Worm (Caenorhabditis elegans) whole organism, L2 larva: ENCODE measurements around the gene dhs-23.

Experiments used
- R02D3.7 ChIP-seq: fragments of 150-350 bp; optimal IDR thresholded peaks from 2 replicates; lab custom pipeline; 2014; ENCODE audit warnings: missing biosample characterization, missing genetic modification characterization
- ama-1 ChIP-seq: fragments of 150-350 bp; optimal IDR thresholded peaks from 2 replicates; lab custom pipeline; 2018; ENCODE audit warnings: inconsistent platforms
- blmp-1 ChIP-seq: sonication (generic microtip); optimal IDR thresholded peaks from 2 replicates; lab custom pipeline; 2017; ENCODE audit warnings: missing genetic modification characterization, mild to moderate bottlenecking, missing compliant biosample characterization, antibody characterized with exemption, moderate library complexity; ENCODE audit not compliant: insufficient read depth
- ceh-82 ChIP-seq: fragments of 150-350 bp; optimal IDR thresholded peaks from 2 replicates; lab custom pipeline; 2014; ENCODE audit warnings: missing biosample characterization, missing genetic modification characterization
- fos-1 ChIP-seq: fragments of 150-350 bp; optimal IDR thresholded peaks from 2 replicates; lab custom pipeline; 2014; ENCODE audit warnings: missing biosample characterization, missing genetic modification characterization
- lin-39 ChIP-seq: fragments of 150-350 bp; optimal IDR thresholded peaks from 2 replicates; lab custom pipeline; 2014; ENCODE audit warnings: missing biosample characterization, missing genetic modification reagents, missing genetic modification characterization
- mab-5 ChIP-seq: fragments of 150-350 bp; optimal IDR thresholded peaks from 2 replicates; lab custom pipeline; 2014; ENCODE audit warnings: missing biosample characterization, missing genetic modification characterization
- nhr-11 ChIP-seq: fragments of 150-350 bp; optimal IDR thresholded peaks from 2 replicates; lab custom pipeline; 2014; ENCODE audit warnings: missing biosample characterization, missing genetic modification characterization
- nhr-12 ChIP-seq: fragments of 150-350 bp; optimal IDR thresholded peaks from 2 replicates; lab custom pipeline; 2014; ENCODE audit warnings: missing biosample characterization, missing genetic modification characterization
- nhr-77 ChIP-seq: fragments of 150-350 bp; optimal IDR thresholded peaks from 2 replicates; lab custom pipeline; 2014; ENCODE audit warnings: missing biosample characterization, missing genetic modification characterization
- ztf-11 ChIP-seq: sonication (generic microtip); optimal IDR thresholded peaks from 2 replicates; lab custom pipeline; 2017; ENCODE audit warnings: missing biosample characterization, missing genetic modification characterization
- ztf-4 ChIP-seq: fragments of 150-350 bp; optimal IDR thresholded peaks from 2 replicates; lab custom pipeline; 2014; ENCODE audit warnings: missing biosample characterization, missing genetic modification characterization

DNA sequence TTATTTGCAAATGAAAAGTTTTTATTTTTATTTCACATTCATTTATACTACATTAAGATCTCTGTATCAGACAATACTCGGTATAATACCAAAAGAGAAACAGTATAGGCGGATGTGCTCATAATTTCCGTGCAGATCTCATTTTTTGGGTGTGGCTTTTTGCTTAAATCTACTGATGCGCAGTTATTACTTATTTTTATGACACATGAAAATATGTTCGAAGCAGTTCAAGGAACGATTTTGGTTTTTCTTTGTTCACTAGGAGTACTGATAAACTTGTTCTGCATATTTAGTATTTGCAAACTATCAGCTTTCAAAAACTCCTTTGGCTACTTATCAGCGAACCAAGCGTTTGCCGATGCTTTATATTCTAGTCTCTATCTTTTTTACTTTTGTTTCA is 28.6 kb upstream of the dhs-23 start, which contains the start of gene srx-58:
- TF ChIP-seq R02D3.7 = no peak
- no peak for TF ChIP-seq nhr-11 (tag; lab: Kevin White, UChicago)
- no peak for TF ChIP-seq lin-39
- TF ChIP-seq ceh-82 (tag; lab: Kevin White, UChicago) = no peak
- no peak for TF ChIP-seq ztf-11
- no peak for TF ChIP-seq fos-1 (tag; lab: Kevin White, UChicago)
- TF ChIP-seq nhr-77 (tag; lab: Kevin White, UChicago) = no peak
- no peak for TF ChIP-seq ztf-4 (tag; lab: Kevin White, UChicago)
- no peak for TF ChIP-seq blmp-1
- no peak for TF ChIP-seq mab-5 (tag; lab: Kevin White, UChicago)
- no peak for TF ChIP-seq ama-1 (lab: Kevin White, UChicago)
- TF ChIP-seq nhr-12 (tag; lab: Kevin White, UChicago) = no peak
